Fruit fly (Drosophila melanogaster): ENCODE data around the gene CG15784.

CG15784 gene

dm6 chrX:5419905-5420567 is 9.3 kb upstream of the CG15784 start:
- TF ChIP-seq YL-1 (GFP tag; optimal IDR thresholded peaks at IDR 0.05) = peak; percentile 56
- TF ChIP-seq Trl (optimal IDR thresholded peaks at IDR 0.05) = peak in 1 of 2 experiments; percentile 42
- no peak for TF ChIP-seq Trl (GFP tag; optimal IDR thresholded peaks at IDR 0.05)
- peak; percentile 81 for TF ChIP-seq cg (GFP tag; optimal IDR thresholded peaks at IDR 0.05)
- TF ChIP-seq sens (GFP tag) = peak; percentile 64
- 0 out of 2 replicates have a peak, but pooled peaks have one; percentile 2 for TF ChIP-seq Adf1 (GFP tag; IDR thresholded peaks at IDR 0.05)
- TF ChIP-seq CG14014 (GFP tag; IDR thresholded peaks at IDR 0.05) = peak; percentile 5; the same call in 1 of the 2 replicates
- no peak for TF ChIP-seq CG10274 (GFP tag; optimal IDR thresholded peaks at IDR 0.05)
- peak; percentile 90 for TF ChIP-seq bigmax (GFP tag; optimal IDR thresholded peaks at IDR 0.05)
- peak; percentile 27 for TF ChIP-seq twi (tag; optimal IDR thresholded peaks at IDR 0.05)
- TF ChIP-seq Pdp1 (GFP tag; optimal IDR thresholded peaks at IDR 0.05) = peak in 1 of 2 experiments; percentile 96
- TF ChIP-seq Med (GFP tag) = peak; percentile 63
- no peak for TF ChIP-seq Hr78 (GFP tag; optimal IDR thresholded peaks at IDR 0.05)
- peak; percentile 55; the same call in 1 of the 3 replicates for TF ChIP-seq CG34422 (GFP tag; IDR thresholded peaks at IDR 0.05)
- no peak for TF ChIP-seq bsh (GFP tag; optimal IDR thresholded peaks at IDR 0.05)
- TF ChIP-seq CG4360 (GFP tag; IDR thresholded peaks at IDR 0.05) = peak; percentile 60

dm6 chrX:5420568-5421019 is 8.8 kb upstream of the CG15784 start, which contains the start of gene spoon:
Gene spoon, minus strand, starts transcription at chrX:5420867.
- TF ChIP-seq Deaf1 (tag; optimal IDR thresholded peaks at IDR 0.05) = no peak
- no peak for TF ChIP-seq crol (GFP tag; IDR thresholded peaks at IDR 0.05)
- TF ChIP-seq jumu (GFP tag; optimal IDR thresholded peaks at IDR 0.05) = peak; percentile 39
- TF ChIP-seq Ravus (GFP tag; IDR thresholded peaks at IDR 0.05) = no peak
- TF ChIP-seq CG12071 (GFP tag; optimal IDR thresholded peaks at IDR 0.05) = no peak
- TF ChIP-seq Dfd (GFP tag; optimal IDR thresholded peaks at IDR 0.05) = no peak
- no peak for TF ChIP-seq CG7372 (GFP tag; IDR thresholded peaks at IDR 0.05)
- no peak for TF ChIP-seq CG11696 (GFP tag; IDR thresholded peaks at IDR 0.05)
- peak; percentile 42; the same call in 1 of the 2 replicates for TF ChIP-seq rib (GFP tag; IDR thresholded peaks at IDR 0.05)
- no peak for TF ChIP-seq CG11398 (GFP tag; optimal IDR thresholded peaks at IDR 0.05)
- no peak for TF ChIP-seq CG17829 (tag; optimal IDR thresholded peaks at IDR 0.05)
- TF ChIP-seq zfh2 (GFP tag; optimal IDR thresholded peaks at IDR 0.05) = peak; percentile 70
- TF ChIP-seq GATAe (GFP tag; conservative IDR thresholded peaks at IDR 0.05) = no peak
- peak; percentile 48 for TF ChIP-seq E2f2 (GFP tag; IDR thresholded peaks at IDR 0.05)
- no peak for TF ChIP-seq CG6654 (GFP tag; optimal IDR thresholded peaks at IDR 0.05)
- TF ChIP-seq nerfin-2 (GFP tag; IDR thresholded peaks at IDR 0.05; ENCODE audit: partially characterized antibody) = peak; percentile 92
- peak; percentile 38 for TF ChIP-seq Hey (tag; optimal IDR thresholded peaks at IDR 0.05)
- TF ChIP-seq CG14441 (GFP tag; IDR thresholded peaks at IDR 0.05) = 0 out of 2 replicates have a peak, but pooled peaks have one; percentile 28
- TF ChIP-seq NFAT (GFP tag; IDR thresholded peaks at IDR 0.05) = peak; percentile 76
- no peak for TF ChIP-seq dmrt99B (tag; optimal IDR thresholded peaks at IDR 0.05)
- no peak for TF ChIP-seq HLHmδ (GFP tag; optimal IDR thresholded peaks at IDR 0.05)
- peak; percentile 19 for TF ChIP-seq lab (GFP tag; optimal IDR thresholded peaks at IDR 0.05)
- TF ChIP-seq Drgx (GFP tag; IDR thresholded peaks at IDR 0.05) = no peak
- TF ChIP-seq Side (GFP tag; optimal IDR thresholded peaks at IDR 0.05) = no peak
- peak; percentile 93 for TF ChIP-seq Ets65A (GFP tag)
- no peak for TF ChIP-seq pros (GFP tag; optimal IDR thresholded peaks at IDR 0.05)
- TF ChIP-seq btn (GFP tag; optimal IDR thresholded peaks at IDR 0.05) = no peak
- TF ChIP-seq CG13123 (GFP tag; optimal IDR thresholded peaks at IDR 0.05) = no peak
- TF ChIP-seq lilli (GFP tag; optimal IDR thresholded peaks at IDR 0.05) = peak; percentile 51
- no peak for TF ChIP-seq CG7556 (GFP tag; optimal IDR thresholded peaks at IDR 0.05)
- no peak for TF ChIP-seq nerfin-1 (tag; optimal IDR thresholded peaks at IDR 0.05)
- TF ChIP-seq Adf1 (GFP tag; IDR thresholded peaks at IDR 0.05) = peak; percentile 22; the same call in 1 of the 2 replicates
- TF ChIP-seq danr (GFP tag; IDR thresholded peaks at IDR 0.05) = no peak
- no peak for TF ChIP-seq CG14050 (GFP tag; IDR thresholded peaks at IDR 0.05)
- no peak for TF ChIP-seq kni (GFP tag; optimal IDR thresholded peaks at IDR 0.05)
